Fruit fly (Drosophila melanogaster) whole organism, larva: ENCODE data around the gene Tsf1.
A peak's percentile ranks its signal among the peaks of the same experiment; 100 is the strongest.

Source experiments
- noc ChIP-seq: fragments of 200-800 bp; sonication (Bioruptor generic); optimal IDR thresholded peaks from 3 replicates; lab custom pipeline; 2019; ENCODE audit warnings: missing biosample characterization, mild to moderate bottlenecking, missing genetic modification characterization, moderate library complexity

The Tsf1 gene

DNA sequence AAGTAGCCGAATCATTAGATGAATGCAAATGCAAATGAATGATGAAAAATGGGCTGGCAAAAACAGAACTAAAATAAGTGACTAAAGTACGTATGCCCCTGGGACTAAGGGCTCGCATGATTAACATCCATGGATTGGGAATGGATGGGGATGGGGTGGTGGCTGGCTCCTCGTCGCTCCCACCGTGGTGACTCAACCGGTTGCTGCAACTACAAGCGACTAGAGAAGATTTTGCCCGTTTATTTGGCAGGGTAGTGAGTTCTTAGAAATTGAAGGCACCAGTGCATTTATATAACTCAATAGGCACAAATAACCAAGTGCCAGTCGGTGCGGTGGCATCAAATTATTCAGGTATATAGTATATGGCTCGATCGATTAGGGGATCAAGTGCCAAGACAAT lies at the start of gene Tsf1:
Tsf1 (plus strand) TSS at position 301 of the 400 bp plus-strand sequence.
- no peak for TF ChIP-seq noc (tag; lab: Kevin White, UChicago)

DNA sequence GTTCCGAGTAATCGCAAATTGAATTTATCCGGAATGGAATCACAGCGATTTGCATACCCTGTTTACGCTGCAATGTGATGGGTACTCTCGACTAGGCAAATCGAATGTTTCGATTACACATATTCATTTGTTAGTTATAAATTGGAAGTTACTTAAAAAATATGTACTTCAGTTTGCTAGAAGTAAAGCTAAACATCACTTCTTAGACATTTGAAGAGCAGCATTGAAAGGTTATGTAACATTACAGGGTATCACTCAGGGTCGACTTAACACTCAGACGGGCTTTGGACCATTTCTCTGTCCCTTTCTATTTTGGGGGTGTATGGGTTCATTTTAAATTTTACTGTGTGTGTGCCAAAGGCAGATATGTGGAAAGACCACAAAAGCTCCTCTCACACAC lies 45.9 kb upstream of the Tsf1 start:
- no peak for TF ChIP-seq noc (tag; lab: Kevin White, UChicago)

DNA sequence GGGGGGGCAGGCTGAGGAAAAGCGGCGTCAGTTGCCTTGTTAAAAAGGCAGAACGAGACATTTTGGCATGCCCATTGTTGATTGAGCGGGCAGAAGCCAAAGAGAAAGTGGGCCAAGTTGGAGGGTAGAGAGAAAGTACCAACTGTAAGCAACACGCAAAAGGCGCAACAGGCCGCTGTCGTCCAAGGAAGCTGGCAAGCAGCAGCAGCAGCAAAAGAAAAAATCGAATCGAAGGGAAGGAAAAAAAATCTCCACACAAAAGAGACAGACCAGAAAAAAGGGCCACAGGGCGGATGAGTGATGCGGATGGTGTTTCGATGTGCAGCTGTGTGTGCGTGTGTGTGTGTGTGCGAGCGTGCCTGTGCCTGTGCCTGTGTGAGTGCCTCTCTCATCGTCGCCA lies 39.2 kb upstream of the Tsf1 start:
- TF ChIP-seq noc (tag; lab: Kevin White, UChicago) = no peak

- TF ChIP-seq noc (tag; lab: Kevin White, UChicago) = no peak
These were observed 36.3 kb upstream of the Tsf1 start for dm6 chrX:18350609-18351008.

dm6 chrX:18356141-18356600 lies 30.7 kb upstream of the Tsf1 start, which contains the start of gene kairos:
Gene kairos (minus strand): TSS chrX:18356191.
- TF ChIP-seq noc (tag; lab: Kevin White, UChicago) = no peak

dm6 chrX:18357756-18358182 lies 29.1 kb upstream of the Tsf1 start:
- no peak for TF ChIP-seq noc (tag; lab: Kevin White, UChicago)

dm6 chrX:18358352-18358931 lies 28.4 kb upstream of the Tsf1 start, which contains the start of gene CG6106:
Gene CG6106 (plus strand): TSS chrX:18358881.
- no peak for TF ChIP-seq noc (tag; lab: Kevin White, UChicago)

DNA sequence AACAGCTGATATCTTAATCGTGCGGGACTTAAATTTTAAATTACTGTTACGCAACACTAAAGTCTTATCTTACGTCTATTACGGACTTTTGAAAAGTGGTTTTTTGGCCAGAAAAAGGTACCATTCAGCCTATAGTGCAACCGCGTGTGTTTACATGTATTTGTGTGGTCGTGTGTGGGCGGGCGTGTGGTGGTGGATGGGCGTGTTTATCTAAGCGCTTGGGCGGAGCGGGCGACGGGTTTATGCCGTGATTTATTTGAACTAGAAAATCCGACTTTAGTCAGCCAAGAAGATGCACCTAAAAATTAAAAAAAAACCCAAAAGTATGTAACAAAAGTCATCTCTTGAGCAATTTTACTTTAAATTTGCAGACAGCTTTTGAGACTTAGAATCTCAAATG lies 23.5 kb upstream of the Tsf1 start:
- no peak for TF ChIP-seq noc (tag; lab: Kevin White, UChicago)

DNA sequence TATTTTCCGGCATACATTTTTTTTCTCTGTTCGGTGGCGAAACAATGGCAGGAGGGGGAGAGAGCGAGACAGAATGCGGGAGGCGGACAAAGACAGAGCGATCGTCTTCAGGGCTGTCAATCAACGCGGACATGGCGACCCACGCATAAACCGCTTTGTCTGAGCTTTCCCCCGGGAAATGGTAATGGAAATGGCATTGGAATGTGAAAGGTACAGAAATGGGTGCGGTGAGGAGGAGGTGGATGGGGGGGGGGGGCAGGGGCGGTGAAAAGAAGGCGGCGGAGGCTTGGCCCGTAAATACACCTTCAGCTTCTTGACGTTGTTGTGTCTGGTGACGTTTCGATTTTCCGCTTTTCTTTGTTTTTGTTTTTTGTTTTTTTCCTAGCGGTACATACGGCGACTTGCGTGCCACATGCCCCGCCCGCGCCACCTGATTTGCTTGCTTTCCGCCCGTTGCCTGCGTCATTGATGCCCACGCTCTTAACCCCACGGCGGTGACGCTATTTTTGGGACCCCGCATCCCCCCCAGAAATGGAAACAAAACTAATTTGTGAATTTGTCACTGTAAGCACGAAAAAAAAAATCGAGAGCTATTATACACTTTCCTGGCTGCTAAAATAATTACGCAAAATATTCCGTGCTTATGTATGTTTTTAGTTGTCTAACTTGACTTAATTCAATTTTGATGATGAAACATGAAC lies 22.7 kb upstream of the Tsf1 start:
- no peak for TF ChIP-seq noc (tag; lab: Kevin White, UChicago)

DNA sequence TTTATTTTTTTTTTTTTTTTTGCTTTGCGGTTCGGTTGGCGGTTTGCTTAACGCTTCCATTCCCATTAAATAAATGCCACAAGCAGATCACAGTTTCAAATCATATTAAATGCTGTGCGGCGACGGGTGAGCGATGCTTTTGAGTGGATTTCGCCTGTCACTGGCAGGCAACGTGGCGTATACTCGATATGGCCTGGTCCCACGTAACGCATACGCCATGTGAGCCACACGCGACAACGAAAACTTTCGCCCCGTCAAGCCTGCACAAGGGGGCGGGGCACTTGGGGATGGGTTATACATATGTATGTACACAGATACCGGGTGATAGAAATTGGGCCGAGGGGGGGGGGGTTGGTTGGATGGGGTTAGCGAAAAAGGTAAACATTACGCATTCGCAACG lies 21.9 kb upstream of the Tsf1 start:
- no peak for TF ChIP-seq noc (tag; lab: Kevin White, UChicago)

- peak; percentile 60 for TF ChIP-seq noc (tag; lab: Kevin White, UChicago)
These were observed 20.6 kb upstream of the Tsf1 start, which contains the start of gene CrebB for dm6 chrX:18366033-18366850. Gene CrebB (plus strand): TSS chrX:18366357.

dm6 chrX:18366851-18367649 lies 19.8 kb upstream of the Tsf1 start:
- TF ChIP-seq noc (tag; lab: Kevin White, UChicago) = peak; percentile 96

DNA sequence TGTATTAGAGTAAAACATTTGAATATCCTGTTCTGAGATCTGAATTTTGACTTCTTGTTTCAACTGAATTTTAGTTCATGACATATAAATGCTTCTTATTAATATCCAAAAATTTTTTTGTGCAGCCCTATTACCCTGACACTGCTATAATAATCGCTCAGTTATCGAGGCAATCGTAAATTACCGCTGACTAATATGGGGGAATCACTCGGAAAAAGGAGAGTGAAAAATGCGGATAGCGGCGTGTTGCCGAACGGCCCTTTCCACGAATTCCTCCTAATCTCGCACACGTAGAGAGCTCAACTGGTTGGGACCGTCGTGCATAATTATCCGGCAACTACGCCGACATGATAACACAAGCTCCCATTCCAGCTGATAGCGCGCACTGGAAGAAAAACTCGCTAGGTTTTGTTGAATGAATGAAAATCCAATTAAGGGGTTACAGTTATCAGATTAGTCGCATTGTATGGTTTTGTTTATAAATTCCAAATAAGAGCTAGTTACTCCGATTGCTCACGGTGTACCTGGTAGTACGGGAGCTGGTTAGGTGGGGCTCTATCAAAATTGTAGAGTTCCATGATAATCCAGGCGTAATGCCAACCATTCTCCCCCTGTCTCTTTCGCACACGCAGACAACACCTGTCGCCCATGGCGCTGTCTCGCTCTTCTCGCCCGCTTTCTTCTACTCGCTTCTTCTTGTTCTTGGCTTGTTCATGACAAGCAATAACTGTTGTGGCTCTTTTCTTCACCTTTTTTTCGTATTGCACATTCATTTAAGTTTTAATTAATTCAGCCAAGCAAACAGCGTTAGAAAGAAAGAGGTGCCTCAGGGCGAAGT lies 18.9 kb upstream of the Tsf1 start:
- TF ChIP-seq noc (tag; lab: Kevin White, UChicago) = peak; percentile 89

- no peak for TF ChIP-seq noc (tag; lab: Kevin White, UChicago)
These were observed 18.3 kb upstream of the Tsf1 start for dm6 chrX:18368644-18368998.
